Worm (Caenorhabditis elegans) whole organism, late embryonic: ENCODE measurements around the gene mrpl-35.

ENCODE experiments used
- C08G9.2 ChIP-seq: sonication (generic microtip); optimal IDR thresholded peaks from 2 replicates; lab custom pipeline; 2016; ENCODE audit warnings: mild to moderate bottlenecking, missing genetic modification characterization, moderate library complexity, missing compliant biosample characterization
- ceh-2 ChIP-seq: sonication (generic microtip); optimal IDR thresholded peaks from 2 replicates; lab custom pipeline; 2016; ENCODE audit warnings: missing genotype, missing genetic modification characterization, missing compliant biosample characterization
- ceh-48 ChIP-seq: sonication (generic microtip); optimal IDR thresholded peaks from 2 replicates; lab custom pipeline; 2016; ENCODE audit warnings: missing genetic modification characterization, inconsistent platforms, missing compliant biosample characterization
- mec-3 ChIP-seq: sonication (generic microtip); optimal IDR thresholded peaks from 2 replicates; lab custom pipeline; 2016; ENCODE audit warnings: borderline replicate concordance, missing genetic modification characterization, missing compliant biosample characterization
- nfya-1 ChIP-seq: sonication (generic microtip); optimal IDR thresholded peaks from 2 replicates; lab custom pipeline; 2017; ENCODE audit warnings: missing genetic modification characterization, mild to moderate bottlenecking, missing compliant biosample characterization, antibody characterized with exemption, moderate library complexity

- TF ChIP-seq ceh-48 (tag; lab: Kevin White, UChicago) (no peak), nfya-1 (no peak), mec-3 (tag; lab: Kevin White, UChicago) (no peak), C08G9.2 (tag; lab: Kevin White, UChicago) (no peak), ceh-2 (tag; lab: Kevin White, UChicago) (no peak)
Measured at ce11 chrIII:3560235-3560634, 50.2 kb downstream of the mrpl-35 start.
